Fruit fly (Drosophila melanogaster): Measurements from ENCODE around the gene Srrm1.

The Srrm1 gene

dm6 chr3L:13028740-13029139 is 7.9 kb upstream of the Srrm1 start, which contains the start of gene CG17672:
Gene CG17672, plus strand, starts transcription at chr3L:13028962.
- TF ChIP-seq Taf1 (GFP tag; IDR thresholded peaks at IDR 0.05): no peak
- TF ChIP-seq nom (GFP tag; optimal IDR thresholded peaks at IDR 0.05): peak; percentile 39
- TF ChIP-seq CG14965 (GFP tag; optimal IDR thresholded peaks at IDR 0.05; ENCODE audit: borderline replicate concordance): no peak
- TF ChIP-seq MBD-R2 (GFP tag; IDR thresholded peaks at IDR 0.05): no peak
- 0 out of 3 replicates have a peak, but pooled peaks have one; percentile 27 for TF ChIP-seq CG34422 (GFP tag; IDR thresholded peaks at IDR 0.05)
- TF ChIP-seq CG6175 (GFP tag; IDR thresholded peaks at IDR 0.05): peak; percentile 40; the same call in 1 of the 3 replicates
- TF ChIP-seq knrl (GFP tag; IDR thresholded peaks at IDR 0.05; ENCODE audit: partially characterized antibody): peak; percentile 22; the same call in 1 of the 3 replicates
- 0 out of 2 replicates have a peak, but pooled peaks have one; percentile 14 for TF ChIP-seq inv (GFP tag; IDR thresholded peaks at IDR 0.05; ENCODE audit: partially characterized antibody)
- TF ChIP-seq CG13894 (tag; optimal IDR thresholded peaks at IDR 0.05): no peak
- TF ChIP-seq Drgx (GFP tag; IDR thresholded peaks at IDR 0.05): 0 out of 2 replicates have a peak, but pooled peaks have one; percentile 15
- peak; percentile 45; the same call in 1 of the 2 replicates for TF ChIP-seq vvl (GFP tag; IDR thresholded peaks at IDR 0.05)
- peak; percentile 86; the same call in 3 of the 4 replicates for TF ChIP-seq chinmo (GFP tag; IDR thresholded peaks at IDR 0.05; ENCODE audit: partially characterized antibody)
- TF ChIP-seq sens (GFP tag): peak; percentile 24
- TF ChIP-seq Deaf1 (tag; optimal IDR thresholded peaks at IDR 0.05): peak; percentile 93
- TF ChIP-seq CG9727 (GFP tag; optimal IDR thresholded peaks at IDR 0.05): no peak
- peak; percentile 30 for TF ChIP-seq Med (GFP tag)
- TF ChIP-seq Nf-YC (tag; optimal IDR thresholded peaks at IDR 0.05): peak; percentile 45
- TF ChIP-seq ci (GFP tag; IDR thresholded peaks at IDR 0.05): peak; percentile 63; the same call in 1 of the 3 replicates
- TF ChIP-seq lov (optimal IDR thresholded peaks at IDR 0.05): no peak
- 0 out of 3 replicates have a peak, but pooled peaks have one; percentile 40 for TF ChIP-seq lov (GFP tag; IDR thresholded peaks at IDR 0.05)
- peak in 1 of 2 experiments; percentile 22 for TF ChIP-seq bsh (GFP tag; optimal IDR thresholded peaks at IDR 0.05)
- TF ChIP-seq Adf1 (GFP tag; IDR thresholded peaks at IDR 0.05): peak; percentile 22; the same call in 1 of the 2 replicates
- peak; percentile 69 for TF ChIP-seq Jarid2 (GFP tag; optimal IDR thresholded peaks at IDR 0.05)
- peak; percentile 20; the same call in 1 of the 2 replicates for TF ChIP-seq amos (GFP tag; IDR thresholded peaks at IDR 0.05; ENCODE audit: partially characterized antibody)
- peak; percentile 32 for TF ChIP-seq CG3995 (GFP tag; optimal IDR thresholded peaks at IDR 0.05)
- peak; percentile 69 for TF ChIP-seq CG11504 (tag; optimal IDR thresholded peaks at IDR 0.05)
- TF ChIP-seq stc (GFP tag; IDR thresholded peaks at IDR 0.05): no peak
- TF ChIP-seq lab (GFP tag; optimal IDR thresholded peaks at IDR 0.05): no peak
- TF ChIP-seq ara (GFP tag; IDR thresholded peaks at IDR 0.05): 0 out of 2 replicates have a peak, but pooled peaks have one; percentile 41
- peak; percentile 67 for TF ChIP-seq CG12769 (tag; optimal IDR thresholded peaks at IDR 0.05)
- no peak for TF ChIP-seq CG10462 (GFP tag; optimal IDR thresholded peaks at IDR 0.05)
- TF ChIP-seq Blimp-1 (GFP tag; optimal IDR thresholded peaks at IDR 0.05): peak; percentile 36
- TF ChIP-seq Nf-YB (GFP tag; optimal IDR thresholded peaks at IDR 0.05): peak; percentile 8
- peak; percentile 71 for TF ChIP-seq CG8478 (optimal IDR thresholded peaks at IDR 0.05)
- TF ChIP-seq bbx (GFP tag; IDR thresholded peaks at IDR 0.05; ENCODE audit: partially characterized antibody): peak; percentile 50
- peak; percentile 14 for TF ChIP-seq kni (GFP tag; optimal IDR thresholded peaks at IDR 0.05)
- TF ChIP-seq Doc2 (GFP tag; IDR thresholded peaks at IDR 0.05): no peak
- peak; percentile 23 for TF ChIP-seq CG5180 (GFP tag; optimal IDR thresholded peaks at IDR 0.05)

dm6 chr3L:13030055-13030634 is 6.5 kb upstream of the Srrm1 start:
- TF ChIP-seq abd-A (tag; optimal IDR thresholded peaks at IDR 0.05) (peak; percentile 37), mirr (GFP tag; optimal IDR thresholded peaks at IDR 0.05) (no peak), lilli (GFP tag; optimal IDR thresholded peaks at IDR 0.05) (peak; percentile 7), CG2712 (tag; optimal IDR thresholded peaks at IDR 0.05) (peak; percentile 41), unpg (GFP tag; optimal IDR thresholded peaks at IDR 0.05) (peak; percentile 25), pum (GFP tag; optimal IDR thresholded peaks at IDR 0.05) (peak; percentile 10), CG31365 (tag; optimal IDR thresholded peaks at IDR 0.05) (no peak), CG12391 (tag; optimal IDR thresholded peaks at IDR 0.05) (peak; percentile 20), nmo (GFP tag; optimal IDR thresholded peaks at IDR 0.05) (peak; percentile 15), row (GFP tag; IDR thresholded peaks at IDR 0.05) (peak; percentile 63), phol (tag; optimal IDR thresholded peaks at IDR 0.05) (peak; percentile 10), CG18262 (tag; optimal IDR thresholded peaks at IDR 0.05) (peak; percentile 25)
